Worm (Caenorhabditis elegans) whole organism, early embryonic: Measurements from ENCODE around the gene rab-3.

ENCODE experiments used
- B0310.2 ChIP-seq: sonication (generic microtip); optimal IDR thresholded peaks from 2 replicates; lab custom pipeline; 2016; ENCODE audit warnings: mild to moderate bottlenecking, missing genetic modification characterization, missing compliant biosample characterization
- F13C5.2 ChIP-seq: sonication (generic microtip); optimal IDR thresholded peaks from 2 replicates; lab custom pipeline; 2017; ENCODE audit warnings: mild to moderate bottlenecking, missing genetic modification characterization, inconsistent platforms, missing compliant biosample characterization
- aly-1 ChIP-seq: sonication (generic microtip); optimal IDR thresholded peaks from 2 replicates; lab custom pipeline; 2016; ENCODE audit warnings: missing genetic modification characterization, missing compliant biosample characterization
- ama-1 ChIP-seq: fragments of 150-350 bp; optimal IDR thresholded peaks from 2 replicates; lab custom pipeline; 2014
- ceh-13 ChIP-seq: fragments of 200-800 bp; sonication (Bioruptor generic); optimal IDR thresholded peaks from 2 replicates; lab custom pipeline; 2018; ENCODE audit warnings: mild to moderate bottlenecking, missing genetic modification characterization, missing compliant biosample characterization
- ceh-36 ChIP-seq: sonication (generic microtip); optimal IDR thresholded peaks from 2 replicates; lab custom pipeline; 2016; ENCODE audit warnings: missing genetic modification characterization, inconsistent platforms, missing compliant biosample characterization
- ets-7 ChIP-seq: sonication (generic microtip); optimal IDR thresholded peaks from 2 replicates; lab custom pipeline; 2016; ENCODE audit warnings: missing genotype, missing genetic modification characterization, missing compliant biosample characterization
- flt-1 ChIP-seq: fragments of 200-800 bp; sonication (Bioruptor generic); IDR thresholded peaks from 2 replicates; pipeline ENCODE4 v1.3.6; 2022; ENCODE audit warnings: missing genetic modification characterization, missing compliant biosample characterization
- hmbx-1 ChIP-seq: sonication (generic microtip); optimal IDR thresholded peaks from 2 replicates; lab custom pipeline; 2016; ENCODE audit warnings: mild to moderate bottlenecking, missing genetic modification characterization, missing compliant biosample characterization
- hmg-4 ChIP-seq: fragments of 200-800 bp; sonication (Bioruptor generic); optimal IDR thresholded peaks from 2 replicates; lab custom pipeline; 2018; ENCODE audit warnings: mild to moderate bottlenecking, missing genetic modification characterization, missing compliant biosample characterization
- hnd-1 ChIP-seq: sonication (generic microtip); optimal IDR thresholded peaks from 2 replicates; lab custom pipeline; 2016; ENCODE audit warnings: missing genetic modification characterization, missing compliant biosample characterization
- pes-1 ChIP-seq: fragments of 200-800 bp; sonication (Bioruptor generic); IDR thresholded peaks from 2 replicates; pipeline ENCODE4 v1.3.6; 2022; ENCODE audit warnings: missing genetic modification reagents, missing genetic modification characterization, missing compliant biosample characterization
- scrt-1 ChIP-seq: fragments of 200-800 bp; sonication (Bioruptor generic); IDR thresholded peaks from 2 replicates; pipeline ENCODE4 v1.3.6; 2022; ENCODE audit warnings: missing genetic modification characterization, missing compliant biosample characterization
- sea-1 ChIP-seq: fragments of 200-800 bp; sonication (Bioruptor generic); conservative IDR thresholded peaks from 2 replicates; pipeline ENCODE4 v1.3.6; 2022; ENCODE audit warnings: missing genetic modification characterization, missing compliant biosample characterization
- tbx-11 ChIP-seq: fragments of 200-800 bp; sonication (Bioruptor generic); IDR thresholded peaks from 2 replicates; pipeline ENCODE4 v1.3.6; 2022; ENCODE audit warnings: missing genetic modification characterization, missing compliant biosample characterization
- tbx-37 ChIP-seq: fragments of 200-800 bp; sonication (Bioruptor generic); conservative IDR thresholded peaks from 2 replicates; pipeline ENCODE4 v1.3.6; 2022; ENCODE audit warnings: missing genetic modification reagents, missing genetic modification characterization, missing compliant biosample characterization
- tra-4 ChIP-seq: sonication (generic microtip); optimal IDR thresholded peaks from 2 replicates; lab custom pipeline; 2017; ENCODE audit warnings: missing genetic modification characterization, missing compliant biosample characterization

The rab-3 gene

ce11 chrII:5701485-5701884 is 26.2 kb downstream of the rab-3 start:
- TF ChIP-seq ets-7 (tag; lab: Kevin White, UChicago) (no peak), ama-1 (lab: Kevin White, UChicago) (peak; percentile 70), tra-4 (tag; lab: Kevin White, UChicago) (no peak), hmg-4 (no peak), sea-1 (GFP tag; lab: Robert Waterston, UW) (no peak), scrt-1 (GFP tag; lab: Robert Waterston, UW) (no peak)

ce11 chrII:5698869-5699268 is 28.8 kb downstream of the rab-3 start, which contains the start of the genes C25H3.10 and C25H3.1:
C25H3.10 (minus strand) TSS chrII:5698969.
C25H3.1 (plus strand) TSS chrII:5699071.
- TF ChIP-seq ceh-36 = no peak
- no peak for TF ChIP-seq F13C5.2 (tag; lab: Kevin White, UChicago)
- no peak for TF ChIP-seq tbx-37 (GFP tag; lab: Robert Waterston, UW)
- no peak for TF ChIP-seq ets-7 (tag; lab: Kevin White, UChicago)
- no peak for TF ChIP-seq hmbx-1 (tag; lab: Kevin White, UChicago)
- no peak for TF ChIP-seq B0310.2
- TF ChIP-seq pes-1 (GFP tag; lab: Robert Waterston, UW) = no peak
- no peak for TF ChIP-seq ama-1 (lab: Kevin White, UChicago)
- TF ChIP-seq sea-1 (GFP tag; lab: Robert Waterston, UW) = no peak
- no peak for TF ChIP-seq scrt-1 (GFP tag; lab: Robert Waterston, UW)
- no peak for TF ChIP-seq hnd-1 (tag; lab: Kevin White, UChicago)
- TF ChIP-seq hmg-4 = no peak
- no peak for TF ChIP-seq aly-1

DNA sequence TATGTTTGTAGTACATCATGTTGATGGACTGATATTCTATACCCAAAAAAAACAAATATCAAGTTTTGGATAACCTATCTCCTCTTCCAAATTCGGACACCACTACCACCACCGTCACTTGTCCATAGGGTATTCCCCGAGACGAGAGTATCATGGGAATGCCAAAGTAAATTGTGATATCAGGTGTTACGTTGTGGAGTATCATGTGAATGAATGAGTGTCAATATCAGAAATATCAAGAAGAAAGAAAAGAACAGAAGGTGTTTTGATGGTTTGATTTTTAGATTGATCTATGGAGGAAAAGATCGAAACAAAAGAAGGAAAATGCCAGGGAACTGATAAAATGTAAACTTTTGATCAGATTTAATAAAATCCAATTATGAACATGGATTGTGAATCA is 29.4 kb downstream of the rab-3 start:
- TF ChIP-seq tbx-37 (GFP tag; lab: Robert Waterston, UW) (no peak), sea-1 (GFP tag; lab: Robert Waterston, UW) (no peak), hmbx-1 (tag; lab: Kevin White, UChicago) (no peak), ets-7 (tag; lab: Kevin White, UChicago) (no peak), F13C5.2 (tag; lab: Kevin White, UChicago) (no peak), scrt-1 (GFP tag; lab: Robert Waterston, UW) (no peak), hmg-4 (no peak), tra-4 (tag; lab: Kevin White, UChicago) (no peak), tbx-11 (GFP tag; lab: Robert Waterston, UW) (no peak)

ce11 chrII:5697338-5697737 is 30.3 kb downstream of the rab-3 start:
- TF ChIP-seq F13C5.2 (tag; lab: Kevin White, UChicago) (no peak), tbx-37 (GFP tag; lab: Robert Waterston, UW) (no peak), sea-1 (GFP tag; lab: Robert Waterston, UW) (no peak), flt-1 (GFP tag; lab: Robert Waterston, UW) (no peak), hmg-4 (no peak), tbx-11 (GFP tag; lab: Robert Waterston, UW) (no peak), tra-4 (tag; lab: Kevin White, UChicago) (no peak), aly-1 (no peak), hnd-1 (tag; lab: Kevin White, UChicago) (no peak), scrt-1 (GFP tag; lab: Robert Waterston, UW) (no peak), ceh-13 (GFP tag; lab: Kevin White, UChicago) (no peak), B0310.2 (no peak), ama-1 (lab: Kevin White, UChicago) (no peak), ets-7 (tag; lab: Kevin White, UChicago) (no peak), ceh-36 (no peak), hmbx-1 (tag; lab: Kevin White, UChicago) (no peak), pes-1 (GFP tag; lab: Robert Waterston, UW) (no peak)

- no peak for TF ChIP-seq tbx-11 (GFP tag; lab: Robert Waterston, UW)
- no peak for TF ChIP-seq ama-1 (lab: Kevin White, UChicago)
- TF ChIP-seq sea-1 (GFP tag; lab: Robert Waterston, UW) = no peak
- no peak for TF ChIP-seq ceh-13 (GFP tag; lab: Kevin White, UChicago)
- no peak for TF ChIP-seq pes-1 (GFP tag; lab: Robert Waterston, UW)
- TF ChIP-seq hmbx-1 (tag; lab: Kevin White, UChicago) = no peak
- TF ChIP-seq aly-1 = no peak
- no peak for TF ChIP-seq hmg-4
- TF ChIP-seq B0310.2 = no peak
- no peak for TF ChIP-seq ets-7 (tag; lab: Kevin White, UChicago)
- TF ChIP-seq tra-4 (tag; lab: Kevin White, UChicago) = no peak
- no peak for TF ChIP-seq F13C5.2 (tag; lab: Kevin White, UChicago)
- no peak for TF ChIP-seq ceh-36
- TF ChIP-seq scrt-1 (GFP tag; lab: Robert Waterston, UW) = no peak
- TF ChIP-seq flt-1 (GFP tag; lab: Robert Waterston, UW) = no peak
- TF ChIP-seq hnd-1 (tag; lab: Kevin White, UChicago) = no peak
These were observed 31.4 kb downstream of the rab-3 start for ce11 chrII:5696218-5696617.

DNA sequence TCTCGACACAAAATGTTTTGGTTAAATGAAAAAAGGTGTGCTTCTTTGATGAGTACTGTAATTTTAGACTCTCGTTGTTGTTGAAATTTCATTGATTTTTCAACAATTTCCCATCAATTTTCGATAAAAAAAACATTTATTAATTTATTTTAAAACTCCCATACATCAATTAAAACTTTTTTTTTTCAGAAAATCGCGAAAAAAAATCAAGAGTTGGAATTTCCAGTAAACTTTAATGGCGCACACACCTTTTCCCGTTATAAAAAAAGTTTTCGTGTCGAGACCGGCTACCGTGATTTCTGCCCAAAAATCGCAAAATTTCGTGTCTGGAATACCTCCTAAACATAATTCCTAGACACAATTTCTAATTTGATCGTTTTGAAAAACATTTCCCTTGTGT is 32.9 kb downstream of the rab-3 start, which contains the start of gene C25H3.14:
Gene C25H3.14 (plus strand): TSS at position 301 of the 400 bp plus-strand sequence.
- TF ChIP-seq ceh-36 (no peak), ets-7 (tag; lab: Kevin White, UChicago) (no peak), scrt-1 (GFP tag; lab: Robert Waterston, UW) (no peak), hmg-4 (no peak), ama-1 (lab: Kevin White, UChicago) (no peak), tbx-37 (GFP tag; lab: Robert Waterston, UW) (no peak), hmbx-1 (tag; lab: Kevin White, UChicago) (no peak), hnd-1 (tag; lab: Kevin White, UChicago) (no peak), F13C5.2 (tag; lab: Kevin White, UChicago) (no peak), ceh-13 (GFP tag; lab: Kevin White, UChicago) (no peak), tbx-11 (GFP tag; lab: Robert Waterston, UW) (no peak), tra-4 (tag; lab: Kevin White, UChicago) (no peak)

DNA sequence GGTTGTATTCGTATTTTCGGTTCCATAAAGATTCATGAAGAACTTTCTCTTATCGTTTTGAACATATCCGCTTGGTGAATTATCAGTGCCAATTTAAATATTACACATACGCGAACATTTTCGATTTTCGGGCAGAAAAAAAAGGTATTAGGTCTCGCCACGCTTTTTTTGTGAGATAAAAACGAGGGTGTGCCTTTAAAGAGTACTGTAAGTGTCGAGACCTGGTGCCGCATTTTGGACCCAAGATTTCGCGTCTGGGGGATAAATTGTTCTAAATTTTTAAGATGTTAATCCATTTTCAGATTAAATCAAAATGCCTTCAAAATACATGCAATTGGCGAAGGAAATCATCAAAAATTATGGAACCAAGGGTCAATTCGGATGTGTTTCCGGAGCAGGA is 33.8 kb downstream of the rab-3 start, which contains the start of gene C25H3.3:
Gene C25H3.3 (plus strand): TSS at position 301 of the 400 bp plus-strand sequence.
- no peak for TF ChIP-seq ceh-13 (GFP tag; lab: Kevin White, UChicago)
- no peak for TF ChIP-seq ama-1 (lab: Kevin White, UChicago)
- no peak for TF ChIP-seq ets-7 (tag; lab: Kevin White, UChicago)
- TF ChIP-seq tbx-11 (GFP tag; lab: Robert Waterston, UW) = no peak
- no peak for TF ChIP-seq flt-1 (GFP tag; lab: Robert Waterston, UW)
- no peak for TF ChIP-seq hmg-4
- TF ChIP-seq scrt-1 (GFP tag; lab: Robert Waterston, UW) = no peak
- TF ChIP-seq tbx-37 (GFP tag; lab: Robert Waterston, UW) = no peak
- TF ChIP-seq hnd-1 (tag; lab: Kevin White, UChicago) = no peak
- no peak for TF ChIP-seq tra-4 (tag; lab: Kevin White, UChicago)
- TF ChIP-seq ceh-36 = no peak
- TF ChIP-seq pes-1 (GFP tag; lab: Robert Waterston, UW) = no peak
- TF ChIP-seq F13C5.2 (tag; lab: Kevin White, UChicago) = no peak
- TF ChIP-seq aly-1 = no peak
- no peak for TF ChIP-seq hmbx-1 (tag; lab: Kevin White, UChicago)
